Worm (Caenorhabditis elegans) whole organism, mixed stage, embryonic: Measurements from ENCODE around the gene B0281.6.

Source experiments
- nhr-12 ChIP-seq: fragments of 150-350 bp; optimal IDR thresholded peaks from 2 replicates; lab custom pipeline; 2014; ENCODE audit warnings: missing biosample characterization, missing genetic modification characterization
- pha-4 ChIP-seq: fragments of 150-350 bp; optimal IDR thresholded peaks from 2 replicates; lab custom pipeline; 2018; ENCODE audit warnings: missing biosample characterization, missing genetic modification reagents, missing genetic modification characterization

DNA sequence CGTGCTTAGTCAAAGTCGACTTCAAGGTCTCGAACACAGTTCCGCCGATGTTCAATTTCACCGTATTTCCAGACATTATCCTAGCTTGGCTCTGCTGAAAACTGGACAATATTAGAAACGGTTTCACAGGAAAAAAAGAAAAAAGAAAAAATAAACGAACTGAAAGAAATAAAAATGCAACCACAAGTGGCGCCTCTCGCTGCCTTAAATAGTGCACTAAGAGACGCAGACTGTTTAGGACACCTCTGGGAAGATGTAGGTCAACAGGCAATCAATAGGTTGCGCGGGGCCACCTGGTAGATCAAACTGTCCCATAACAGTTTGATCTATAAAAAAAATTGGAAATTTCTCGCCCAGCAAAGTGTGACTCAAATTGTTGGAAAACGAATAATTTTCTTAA is 3.5 kb downstream of the B0281.6 start, which contains the start of gene B0281.4:
- TF ChIP-seq nhr-12 (tag; lab: Kevin White, UChicago), result no peak
- TF ChIP-seq pha-4 (tag; lab: Kevin White, UChicago), result no peak
